Worm (Caenorhabditis elegans) whole organism, L4/young adult: ENCODE measurements around the gene K09E2.1.
A peak's percentile ranks its signal among the peaks of the same experiment; 100 is the strongest.

ENCODE experiments used
- W03F9.2 ChIP-seq: fragments of 150-350 bp; optimal IDR thresholded peaks from 2 replicates; lab custom pipeline; 2014; ENCODE audit warnings: missing biosample characterization, missing genetic modification characterization
- dao-5 ChIP-seq: sonication (generic microtip); optimal IDR thresholded peaks from 2 replicates; lab custom pipeline; 2016; ENCODE audit warnings: missing genotype, missing genetic modification characterization, moderate library complexity, missing compliant biosample characterization
- him-1 ChIP-seq: sonication (generic microtip); optimal IDR thresholded peaks from 2 replicates; lab custom pipeline; 2016; ENCODE audit warnings: missing genotype, missing genetic modification reagents, missing genetic modification characterization, missing compliant biosample characterization

Gene K09E2.1

DNA sequence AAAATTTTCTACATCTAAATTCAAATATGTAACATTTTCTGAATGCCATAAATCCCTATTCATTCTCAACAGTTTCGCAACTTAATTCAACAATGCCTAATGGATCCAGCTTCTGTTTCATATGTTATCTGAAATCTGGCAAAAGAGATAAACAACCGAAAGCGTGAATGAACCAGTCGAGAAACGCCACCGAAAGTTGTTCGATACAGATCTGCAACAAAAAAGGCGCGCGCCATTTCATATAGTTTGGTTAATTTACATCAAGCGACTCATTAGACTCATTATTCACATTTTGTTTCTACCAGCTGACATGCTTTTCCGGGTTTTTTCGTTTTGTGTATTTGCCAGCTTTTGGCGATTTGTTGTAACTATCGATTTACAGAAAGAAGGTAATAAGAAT is at the start of gene K09E2.1:
Gene K09E2.1, plus strand, starts transcription at position 301 of the 400 bp plus-strand sequence.
- TF ChIP-seq W03F9.2 (tag; lab: Kevin White, UChicago) (no peak), him-1 (tag; lab: Kevin White, UChicago) (no peak), dao-5 (tag; lab: Kevin White, UChicago) (no peak)

ce11 chrX:8638679-8639184 is 43.0 kb upstream of the K09E2.1 start:
- TF ChIP-seq W03F9.2 (tag; lab: Kevin White, UChicago) (no peak), him-1 (tag; lab: Kevin White, UChicago) (no peak), dao-5 (tag; lab: Kevin White, UChicago) (no peak)

DNA sequence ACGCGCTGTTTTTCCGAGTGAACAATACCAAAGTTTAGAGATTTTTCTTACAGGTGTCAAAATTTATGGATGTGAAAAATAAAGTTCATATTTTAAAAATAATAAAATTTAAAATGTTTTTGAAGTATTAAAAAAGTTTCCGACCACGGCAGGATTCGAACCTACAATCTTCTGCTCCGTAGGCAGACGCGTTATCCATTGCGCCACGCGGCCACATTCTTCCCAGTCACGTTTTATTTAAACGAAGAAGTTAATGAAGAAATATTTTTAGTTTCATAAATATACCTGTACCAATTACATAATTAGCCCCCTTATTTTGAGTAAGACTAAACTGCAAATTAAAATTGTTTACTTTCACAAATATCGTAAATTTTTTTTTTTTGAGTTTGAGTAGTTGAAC is 41.0 kb upstream of the K09E2.1 start:
- TF ChIP-seq him-1 (tag; lab: Kevin White, UChicago) (no peak), W03F9.2 (tag; lab: Kevin White, UChicago) (peak; percentile 1), dao-5 (tag; lab: Kevin White, UChicago) (no peak)

ce11 chrX:8643817-8644216 is 37.9 kb upstream of the K09E2.1 start, which contains the start of gene stg-2:
stg-2 (minus strand) TSS chrX:8643917.
- TF ChIP-seq W03F9.2 (tag; lab: Kevin White, UChicago) = no peak
- no peak for TF ChIP-seq him-1 (tag; lab: Kevin White, UChicago)
- no peak for TF ChIP-seq dao-5 (tag; lab: Kevin White, UChicago)

- TF ChIP-seq W03F9.2 (tag; lab: Kevin White, UChicago) (peak; percentile 6), him-1 (tag; lab: Kevin White, UChicago) (peak; percentile 68), dao-5 (tag; lab: Kevin White, UChicago) (no peak)
Observed at ce11 chrX:8646287-8646686, 35.4 kb upstream of the K09E2.1 start.

DNA sequence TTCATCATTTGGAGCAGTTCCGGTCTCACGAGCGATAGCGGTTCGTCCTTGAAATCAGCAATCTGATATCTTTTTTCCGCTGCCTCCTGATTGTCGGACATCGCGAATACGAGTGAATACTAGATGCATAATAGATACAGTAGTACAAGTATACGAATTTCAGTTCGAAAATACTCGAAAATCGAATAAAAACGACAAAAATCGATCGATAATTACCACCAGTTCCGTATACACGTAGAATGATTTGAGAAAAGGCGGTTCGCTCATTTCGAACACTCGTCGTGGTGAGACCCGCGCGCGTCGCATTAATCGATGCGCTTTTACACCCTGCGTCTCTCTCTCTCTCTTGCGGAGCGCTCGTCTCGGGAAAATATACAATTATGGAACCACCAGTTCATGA is 34.7 kb upstream of the K09E2.1 start, which contains the start of gene F12D9.2:
Gene F12D9.2, minus strand, starts transcription at position 101 of the 400 bp plus-strand sequence.
- TF ChIP-seq him-1 (tag; lab: Kevin White, UChicago) (no peak), W03F9.2 (tag; lab: Kevin White, UChicago) (no peak), dao-5 (tag; lab: Kevin White, UChicago) (no peak)

- TF ChIP-seq W03F9.2 (tag; lab: Kevin White, UChicago) (no peak), dao-5 (tag; lab: Kevin White, UChicago) (no peak), him-1 (tag; lab: Kevin White, UChicago) (no peak)
Observed at ce11 chrX:8648582-8648981, 33.1 kb upstream of the K09E2.1 start.

DNA sequence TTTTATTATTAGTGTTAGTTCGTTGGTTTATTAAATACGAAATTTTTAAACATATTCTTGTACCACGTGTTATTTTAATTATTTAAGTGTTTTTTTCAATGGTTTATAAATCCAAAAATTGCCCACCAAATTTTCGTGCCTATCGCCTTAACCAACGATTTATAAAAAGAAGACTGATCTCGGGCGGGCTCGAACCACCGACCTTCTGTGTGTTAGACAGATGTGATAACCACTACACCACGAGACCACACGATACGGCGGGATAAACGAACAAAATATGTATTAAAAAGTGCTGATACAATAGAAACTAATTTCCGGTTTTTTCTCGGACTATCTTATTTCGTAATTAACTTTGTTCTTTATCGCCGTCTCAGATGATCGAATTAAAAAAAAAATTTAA is 31.2 kb upstream of the K09E2.1 start:
- TF ChIP-seq him-1 (tag; lab: Kevin White, UChicago) = no peak
- TF ChIP-seq dao-5 (tag; lab: Kevin White, UChicago) = no peak
- no peak for TF ChIP-seq W03F9.2 (tag; lab: Kevin White, UChicago)

ce11 chrX:8656019-8656418 is 25.7 kb upstream of the K09E2.1 start:
- TF ChIP-seq him-1 (tag; lab: Kevin White, UChicago) (no peak), dao-5 (tag; lab: Kevin White, UChicago) (no peak), W03F9.2 (tag; lab: Kevin White, UChicago) (no peak)

- TF ChIP-seq W03F9.2 (tag; lab: Kevin White, UChicago) (no peak), dao-5 (tag; lab: Kevin White, UChicago) (no peak), him-1 (tag; lab: Kevin White, UChicago) (no peak)
Observed at ce11 chrX:8659521-8659920, 22.2 kb upstream of the K09E2.1 start.

ce11 chrX:8660319-8660718 is 21.4 kb upstream of the K09E2.1 start, which contains the start of gene rig-1:
rig-1 (plus strand) TSS chrX:8660619.
- no peak for TF ChIP-seq dao-5 (tag; lab: Kevin White, UChicago)

ce11 chrX:8660909-8661308 is 20.8 kb upstream of the K09E2.1 start:
- TF ChIP-seq him-1 (tag; lab: Kevin White, UChicago) = no peak

DNA sequence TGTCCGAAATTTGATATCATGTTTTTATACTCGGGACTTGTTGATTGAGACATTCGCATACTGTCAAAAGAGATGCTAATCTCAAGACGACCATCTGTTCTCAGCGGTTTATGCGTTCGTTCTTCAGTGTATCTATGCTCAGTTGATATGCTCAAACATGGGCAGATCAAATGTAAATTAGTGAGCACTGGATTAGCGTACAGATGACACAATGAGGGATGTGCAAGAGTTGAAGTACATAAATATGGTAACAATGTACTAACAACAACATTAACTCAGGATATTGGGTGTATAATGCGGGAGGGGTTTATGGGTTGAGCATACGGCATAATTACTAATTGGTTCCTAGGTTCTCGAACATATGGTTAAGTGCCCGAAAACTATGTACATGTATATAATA is 19.2 kb upstream of the K09E2.1 start:
- no peak for TF ChIP-seq him-1 (tag; lab: Kevin White, UChicago)

DNA sequence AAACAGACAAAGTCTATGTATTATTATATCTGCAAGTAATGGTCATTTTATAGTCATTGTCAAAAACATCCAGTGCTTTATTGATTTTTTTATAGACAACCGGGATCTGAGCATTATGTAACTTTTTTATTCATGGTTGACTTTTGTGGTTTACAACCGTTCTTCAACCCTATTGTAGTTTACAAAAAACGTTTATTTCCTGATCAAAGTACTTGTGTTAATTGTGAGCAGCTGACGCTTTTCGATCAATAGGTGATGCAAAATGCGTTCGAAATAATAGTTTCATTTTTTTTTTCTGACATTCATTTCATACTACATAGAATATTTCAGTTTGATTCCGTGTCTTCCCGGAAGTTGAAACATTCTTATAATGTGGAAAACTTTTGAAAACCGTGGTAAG is 8.9 kb upstream of the K09E2.1 start, which contains the start of the genes K09E2.2 and K09E2.3:
Gene K09E2.2, plus strand, starts transcription at position 301 of the 400 bp plus-strand sequence.
Gene K09E2.3, plus strand, starts transcription at position 325 of the 400 bp plus-strand sequence.
- TF ChIP-seq him-1 (tag; lab: Kevin White, UChicago) = no peak
- TF ChIP-seq dao-5 (tag; lab: Kevin White, UChicago) = no peak
- TF ChIP-seq W03F9.2 (tag; lab: Kevin White, UChicago) = no peak
